Worm (Caenorhabditis elegans) whole organism, L3 larva: ENCODE measurements around the gene K01D12.20.

Source experiments
- ama-1 ChIP-seq: fragments of 150-350 bp; optimal IDR thresholded peaks from 2 replicates; lab custom pipeline; 2018
- ceh-82 ChIP-seq: fragments of 150-350 bp; optimal IDR thresholded peaks from 2 replicates; lab custom pipeline; 2014; ENCODE audit warnings: missing biosample characterization, missing genetic modification characterization
- lin-15B ChIP-seq: fragments of 150-350 bp; optimal IDR thresholded peaks from 2 replicates; lab custom pipeline; 2014; ENCODE audit warnings: missing biosample characterization, missing genetic modification characterization
- mdl-1 ChIP-seq: fragments of 150-350 bp; optimal IDR thresholded peaks from 2 replicates; lab custom pipeline; 2014; ENCODE audit warnings: missing biosample characterization, missing genetic modification characterization
- nhr-25 ChIP-seq: sonication (generic microtip); optimal IDR thresholded peaks from 2 replicates; lab custom pipeline; 2017; ENCODE audit warnings: missing biosample characterization, missing genetic modification characterization
- ztf-11 ChIP-seq: fragments of 150-350 bp; optimal IDR thresholded peaks from 2 replicates; lab custom pipeline; 2014; ENCODE audit warnings: missing biosample characterization, missing genetic modification characterization

ce11 chrV:12421360-12421759 lies 20.7 kb upstream of the K01D12.20 start:
- TF ChIP-seq mdl-1 (tag; lab: Kevin White, UChicago) (no peak), ztf-11 (tag; lab: Kevin White, UChicago) (no peak), nhr-25 (tag; lab: Kevin White, UChicago) (no peak), ceh-82 (tag; lab: Kevin White, UChicago) (no peak), ama-1 (no peak), lin-15B (tag; lab: Kevin White, UChicago) (no peak)
